Fruit fly (Drosophila melanogaster): Measurements from ENCODE around the gene r-cup.
A peak's percentile ranks its signal among the peaks of the same experiment; 100 is the strongest.

r-cup gene

DNA sequence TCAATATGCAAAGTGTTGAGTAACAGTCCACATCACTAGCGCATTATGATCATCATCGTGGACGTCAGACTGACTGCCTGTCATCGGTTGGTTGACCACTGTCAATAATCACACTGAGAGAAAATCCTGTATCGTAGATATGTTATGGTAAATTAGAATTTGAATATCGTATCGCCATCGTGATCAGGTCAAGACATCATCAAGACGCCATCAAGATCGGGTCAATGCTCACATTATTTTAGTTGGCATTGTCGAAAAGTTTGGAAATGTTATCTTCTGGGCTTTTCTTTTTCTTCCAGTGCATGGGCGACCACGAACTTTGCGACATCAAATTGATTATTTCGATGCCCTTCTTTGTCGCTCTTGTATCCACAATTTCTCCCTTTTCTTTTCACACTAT, 33.3 kb upstream of the r-cup start (continued):
- TF ChIP-seq lz (GFP tag; optimal IDR thresholded peaks at IDR 0.05) (peak; percentile 91), OdsH (GFP tag; optimal IDR thresholded peaks at IDR 0.05) (peak; percentile 88), CG4318 (GFP tag; optimal IDR thresholded peaks at IDR 0.05) (peak; percentile 66), CG6808 (GFP tag; optimal IDR thresholded peaks at IDR 0.05) (peak; percentile 71), CG11902 (GFP tag; optimal IDR thresholded peaks at IDR 0.05) (peak; percentile 65), eg (GFP tag; IDR thresholded peaks at IDR 0.05) (peak; percentile 84), Eip75B (GFP tag; optimal IDR thresholded peaks at IDR 0.05) (peak; percentile 87), CG34406 (GFP tag; optimal IDR thresholded peaks at IDR 0.05) (peak; percentile 89), CG6163 (GFP tag; IDR thresholded peaks at IDR 0.05) (peak; percentile 88), Eip93F (GFP tag; optimal IDR thresholded peaks at IDR 0.05) (peak; percentile 14), CG6792 (GFP tag; optimal IDR thresholded peaks at IDR 0.05) (peak; percentile 89), Hr39 (GFP tag; optimal IDR thresholded peaks at IDR 0.05) (peak; percentile 89), cyc (GFP tag; optimal IDR thresholded peaks at IDR 0.05) (peak; percentile 88), CG8319 (GFP tag; optimal IDR thresholded peaks at IDR 0.05) (peak; percentile 79), CG3919 (GFP tag; optimal IDR thresholded peaks at IDR 0.05) (peak; percentile 84), CG7368 (GFP tag; optimal IDR thresholded peaks at IDR 0.05) (peak; percentile 77), Hr4 (GFP tag; optimal IDR thresholded peaks at IDR 0.05) (peak; percentile 79), Sox102F (GFP tag; optimal IDR thresholded peaks at IDR 0.05) (peak; percentile 88), Hr38 (GFP tag; optimal IDR thresholded peaks at IDR 0.05) (no peak), Sox14 (GFP tag; optimal IDR thresholded peaks at IDR 0.05) (peak; percentile 91), Met (GFP tag; optimal IDR thresholded peaks at IDR 0.05) (peak; percentile 91), ss (GFP tag; optimal IDR thresholded peaks at IDR 0.05) (peak; percentile 60 to 63), fkh (GFP tag; optimal IDR thresholded peaks at IDR 0.05) (peak; percentile 8), Smox (GFP tag; optimal IDR thresholded peaks at IDR 0.05) (peak; percentile 89), dac (GFP tag; optimal IDR thresholded peaks at IDR 0.05) (peak; percentile 67), CG8632 (GFP tag; optimal IDR thresholded peaks at IDR 0.05) (peak; percentile 87), acj6 (GFP tag; optimal IDR thresholded peaks at IDR 0.05) (peak; percentile 87), spab (GFP tag; optimal IDR thresholded peaks at IDR 0.05) (peak; percentile 56), CG32006 (GFP tag; optimal IDR thresholded peaks at IDR 0.05) (peak; percentile 84), CG11762 (GFP tag; optimal IDR thresholded peaks at IDR 0.05; ENCODE audit: insufficient read depth) (peak; percentile 64), salr (GFP tag; optimal IDR thresholded peaks at IDR 0.05) (peak; percentile 49 to 62)

DNA sequence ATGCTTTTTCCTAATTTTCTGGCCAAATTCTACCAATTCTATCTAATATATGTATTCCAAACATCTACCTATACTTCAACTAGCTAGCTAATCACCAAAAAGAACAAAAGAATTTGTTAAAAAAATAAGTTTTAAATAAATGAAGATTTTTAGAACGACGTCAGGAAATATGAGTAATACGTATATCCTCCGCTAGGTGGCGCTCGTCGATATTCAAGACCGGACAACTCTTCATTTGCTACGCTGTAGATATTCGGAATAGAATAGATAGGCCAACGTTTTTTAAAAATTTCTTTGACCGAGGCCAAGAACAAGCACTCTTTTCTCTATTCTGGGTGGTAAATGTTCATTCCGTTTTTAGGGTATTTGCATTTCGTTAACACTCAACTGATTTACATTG, 32.7 kb upstream of the r-cup start:
- TF ChIP-seq Hr4 (GFP tag; optimal IDR thresholded peaks at IDR 0.05) (no peak), Ets96B (tag; optimal IDR thresholded peaks at IDR 0.05) (no peak), Eip78C (GFP tag) (peak; percentile 28)

DNA sequence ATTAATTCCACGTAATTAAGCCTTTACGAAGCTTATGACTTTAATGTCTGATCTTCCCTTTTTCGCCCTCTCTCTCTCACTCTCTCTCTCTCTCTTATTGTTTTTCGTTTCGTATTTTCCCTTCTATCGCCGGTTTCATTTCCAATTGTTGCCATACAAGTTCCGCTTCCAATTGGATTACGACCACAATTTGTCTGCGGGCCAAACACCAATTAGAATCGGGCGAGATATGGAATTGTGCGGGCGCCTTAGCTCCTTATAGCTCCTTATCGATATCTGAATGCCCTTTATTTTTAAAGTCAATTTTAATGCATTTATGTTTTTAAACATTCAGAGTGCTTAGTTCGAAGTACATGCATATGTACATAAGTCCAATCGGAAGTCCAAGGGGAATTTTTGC, 31.0 kb upstream of the r-cup start:
- no peak for TF ChIP-seq CG6854 (GFP tag; optimal IDR thresholded peaks at IDR 0.05)
- TF ChIP-seq CG32006 (GFP tag; optimal IDR thresholded peaks at IDR 0.05), result no peak
- no peak for TF ChIP-seq CG6276 (GFP tag; optimal IDR thresholded peaks at IDR 0.05)
- no peak for TF ChIP-seq pdm3 (GFP tag; optimal IDR thresholded peaks at IDR 0.05)
- no peak for TF ChIP-seq vri (GFP tag; optimal IDR thresholded peaks at IDR 0.05)
- no peak for TF ChIP-seq CG11902 (GFP tag; optimal IDR thresholded peaks at IDR 0.05)
- no peak for TF ChIP-seq achi (GFP tag; optimal IDR thresholded peaks at IDR 0.05)
- no peak for TF ChIP-seq Sox14 (GFP tag; optimal IDR thresholded peaks at IDR 0.05)

All from whole organism, prepupa.